Worm (Caenorhabditis elegans): ENCODE data around the gene nhr-104.

nhr-104 gene

ce11 chrIV:4807219-4807618 is 18.7 kb upstream of the nhr-104 start, which contains the start of gene H06H21.11:
Gene H06H21.11 (minus strand): TSS chrIV:4807319.
- TF ChIP-seq sox-2 (GFP tag; IDR thresholded peaks at IDR 0.05) (no peak), F13H6.1 (tag; optimal IDR thresholded peaks at IDR 0.05) (no peak), pqm-1 (tag; optimal IDR thresholded peaks at IDR 0.05) (no peak), eyg-1 (tag; optimal IDR thresholded peaks at IDR 0.05) (no peak), K02D7.2 (tag; optimal IDR thresholded peaks at IDR 0.05) (no peak), ceh-9 (tag; optimal IDR thresholded peaks at IDR 0.05) (no peak), pros-1 (tag; optimal IDR thresholded peaks at IDR 0.05) (no peak), pax-1 (tag; optimal IDR thresholded peaks at IDR 0.05) (no peak), ceh-19 (GFP tag; optimal IDR thresholded peaks at IDR 0.05) (no peak), ceh-14 (tag; optimal IDR thresholded peaks at IDR 0.05) (no peak), ceh-45 (GFP tag; IDR thresholded peaks at IDR 0.05) (no peak), zip-5 (tag; optimal IDR thresholded peaks at IDR 0.05) (no peak), tbx-7 (tag; optimal IDR thresholded peaks at IDR 0.05) (no peak), sdc-2 (tag; optimal IDR thresholded peaks at IDR 0.05) (no peak), syd-9 (tag; optimal IDR thresholded peaks at IDR 0.05) (no peak), lim-6 (tag; optimal IDR thresholded peaks at IDR 0.05) (no peak)

- TF ChIP-seq pag-3 (tag; optimal IDR thresholded peaks at IDR 0.05; ENCODE audit: borderline replicate concordance) (no peak), Y22D7AL.16 (tag; optimal IDR thresholded peaks at IDR 0.05) (no peak)
Observed at ce11 chrIV:4806486-4806885, 18.0 kb upstream of the nhr-104 start, which contains the start of gene dpf-5. Gene dpf-5 (minus strand): TSS chrIV:4806586.

DNA sequence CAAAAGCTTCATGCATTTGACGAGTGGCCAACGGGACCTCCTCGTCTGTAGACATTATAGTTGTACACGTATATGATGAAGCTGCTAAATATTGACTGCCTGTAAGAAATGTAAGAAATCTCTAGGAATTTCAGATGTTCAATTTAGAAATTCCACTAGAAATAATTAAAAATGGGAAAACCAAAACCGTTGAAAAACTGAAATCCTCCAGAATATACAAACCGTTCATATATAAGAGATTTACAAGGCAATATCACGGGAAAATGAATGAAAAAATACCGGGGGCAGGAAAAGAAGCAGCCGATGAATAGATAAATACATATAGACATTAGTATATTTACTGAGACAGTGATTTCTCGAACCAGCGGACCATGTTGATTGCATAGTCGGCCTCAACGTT is 14.0 kb upstream of the nhr-104 start, which contains the start of gene dpf-7:
Gene dpf-7, minus strand, starts transcription at position 101 of the 400 bp plus-strand sequence.
- TF ChIP-seq ceh-18 (tag; optimal IDR thresholded peaks at IDR 0.05) (no peak), pax-1 (tag; optimal IDR thresholded peaks at IDR 0.05) (no peak), pha-2 (tag; optimal IDR thresholded peaks at IDR 0.05) (no peak), sdc-2 (tag; optimal IDR thresholded peaks at IDR 0.05) (no peak), dve-1 (tag; optimal IDR thresholded peaks at IDR 0.05) (no peak), madf-2 (tag; optimal IDR thresholded peaks at IDR 0.05) (no peak), pha-4 (tag; optimal IDR thresholded peaks at IDR 0.05) (no peak), ceh-22 (tag; optimal IDR thresholded peaks at IDR 0.05) (no peak)

DNA sequence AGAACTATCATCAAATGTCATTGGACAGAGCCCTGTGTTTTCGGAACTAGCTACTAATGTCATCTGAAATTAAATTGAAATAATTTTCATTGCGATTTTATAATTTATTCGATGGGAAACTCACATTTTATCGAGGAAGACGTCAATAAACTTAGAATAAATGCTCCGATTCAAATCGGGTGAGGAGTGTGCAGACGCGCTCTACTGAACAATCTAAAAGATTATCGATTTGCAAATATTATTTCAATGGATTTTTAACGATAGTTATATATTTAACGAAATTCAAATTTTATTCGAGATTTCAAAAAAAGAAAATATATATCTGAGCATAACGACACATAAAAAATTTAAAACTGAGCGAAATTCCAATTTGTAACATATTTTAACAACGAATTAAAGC is 10.6 kb upstream of the nhr-104 start, which contains the start of gene eor-1:
Gene eor-1, minus strand, starts transcription at position 65 of the 400 bp plus-strand sequence.
- TF ChIP-seq ceh-34 (tag; optimal IDR thresholded peaks at IDR 0.05) (peak; percentile 9), zip-5 (tag; optimal IDR thresholded peaks at IDR 0.05) (no peak), lim-6 (tag; optimal IDR thresholded peaks at IDR 0.05) (no peak), che-1 (tag; optimal IDR thresholded peaks at IDR 0.05) (no peak), elt-4 (tag; optimal IDR thresholded peaks at IDR 0.05) (no peak), nfya-1 (tag; optimal IDR thresholded peaks at IDR 0.05) (peak; percentile 45), ztf-16 (tag; optimal IDR thresholded peaks at IDR 0.05) (no peak), unc-42 (tag; optimal IDR thresholded peaks at IDR 0.05) (peak; percentile 26), ahr-1 (tag; optimal IDR thresholded peaks at IDR 0.05) (no peak), unc-3 (GFP tag; conservative IDR thresholded peaks at IDR 0.05) (no peak), unc-3 (tag; optimal IDR thresholded peaks at IDR 0.05) (no peak), ceh-14 (tag; optimal IDR thresholded peaks at IDR 0.05) (no peak), ceh-48 (tag; optimal IDR thresholded peaks at IDR 0.05) (peak; percentile 93), ama-1 (optimal IDR thresholded peaks at IDR 0.05) (no peak), lin-11 (tag; optimal IDR thresholded peaks at IDR 0.05) (no peak), ceh-31 (tag; optimal IDR thresholded peaks at IDR 0.05) (peak; percentile 39)

DNA sequence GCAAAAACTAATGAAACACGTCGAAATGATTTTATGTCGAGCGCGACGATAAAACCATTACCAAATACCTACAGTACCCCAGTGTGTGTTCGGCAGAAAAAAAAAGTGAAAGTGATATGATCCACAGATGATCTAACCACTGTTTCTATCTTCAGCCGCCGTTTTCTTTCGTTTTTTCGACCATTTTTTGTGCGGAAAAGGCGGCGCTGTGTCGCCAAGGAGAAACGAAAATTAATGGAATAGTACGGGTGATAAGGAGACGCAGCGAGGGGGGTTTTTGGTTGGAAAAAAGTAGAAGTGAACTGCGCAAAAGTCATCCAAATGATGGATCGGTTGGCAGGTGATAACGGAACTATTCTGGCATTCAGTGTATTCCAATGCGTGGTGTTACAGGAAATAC is 6.6 kb upstream of the nhr-104 start:
- no peak for TF ChIP-seq gmeb-2 (tag; optimal IDR thresholded peaks at IDR 0.05)
- no peak for TF ChIP-seq ceh-18 (tag; optimal IDR thresholded peaks at IDR 0.05)
- TF ChIP-seq K02D7.2 (tag; optimal IDR thresholded peaks at IDR 0.05) = no peak
- no peak for TF ChIP-seq pag-3 (tag; optimal IDR thresholded peaks at IDR 0.05; ENCODE audit: borderline replicate concordance)
- TF ChIP-seq sox-4 (tag; optimal IDR thresholded peaks at IDR 0.05) = no peak
- no peak for TF ChIP-seq npax-4 (tag; optimal IDR thresholded peaks at IDR 0.05)
- TF ChIP-seq hlh-6 (tag; optimal IDR thresholded peaks at IDR 0.05) = no peak
- TF ChIP-seq ceh-2 (tag; optimal IDR thresholded peaks at IDR 0.05) = no peak
- TF ChIP-seq T23F11.4 (GFP tag; optimal IDR thresholded peaks at IDR 0.05) = no peak
- TF ChIP-seq hlh-15 (tag; optimal IDR thresholded peaks at IDR 0.05) = no peak
- TF ChIP-seq tbx-2 (tag; optimal IDR thresholded peaks at IDR 0.05) = no peak
